Worm (Caenorhabditis elegans) whole organism, L4/young adult: ENCODE measurements around the gene T28A11.13.

Experiments used
- W03F9.2 ChIP-seq: fragments of 150-350 bp; optimal IDR thresholded peaks from 2 replicates; lab custom pipeline; 2014; ENCODE audit warnings: missing biosample characterization, missing genetic modification characterization
- dao-5 ChIP-seq: sonication (generic microtip); optimal IDR thresholded peaks from 2 replicates; lab custom pipeline; 2016; ENCODE audit warnings: missing genotype, missing genetic modification characterization, moderate library complexity, missing compliant biosample characterization
- him-1 ChIP-seq: sonication (generic microtip); optimal IDR thresholded peaks from 2 replicates; lab custom pipeline; 2016; ENCODE audit warnings: missing genotype, missing genetic modification reagents, missing genetic modification characterization, missing compliant biosample characterization

The T28A11.13 gene

ce11 chrV:3242984-3243383 is 7.1 kb downstream of the T28A11.13 start, which contains the start of gene gst-23:
TSS of gene gst-23 (plus strand) at chrV:3243284.
- TF ChIP-seq him-1 (tag; lab: Kevin White, UChicago) (no peak), W03F9.2 (tag; lab: Kevin White, UChicago) (no peak), dao-5 (no peak)

- TF ChIP-seq W03F9.2 (tag; lab: Kevin White, UChicago) (no peak), dao-5 (no peak), him-1 (tag; lab: Kevin White, UChicago) (no peak)
These were observed 8.9 kb downstream of the T28A11.13 start, which contains the start of gene srj-11 for ce11 chrV:3241175-3241574. TSS of gene srj-11 (plus strand) at chrV:3241424.

ce11 chrV:3236610-3237009 is 13.4 kb downstream of the T28A11.13 start, which contains the start of the genes K08D9.9 and str-16:
TSS of gene K08D9.9 (minus strand) at chrV:3236710.
TSS of gene str-16 (plus strand) at chrV:3236875.
- TF ChIP-seq dao-5: no peak
- no peak for TF ChIP-seq W03F9.2 (tag; lab: Kevin White, UChicago)
- TF ChIP-seq him-1 (tag; lab: Kevin White, UChicago): no peak

ce11 chrV:3234887-3235286 is 15.2 kb downstream of the T28A11.13 start, which contains the start of gene K08D9.6:
TSS of gene K08D9.6 (minus strand) at chrV:3234987.
- TF ChIP-seq him-1 (tag; lab: Kevin White, UChicago) (no peak), W03F9.2 (tag; lab: Kevin White, UChicago) (no peak), dao-5 (no peak)

ce11 chrV:3230597-3230996 is 19.5 kb downstream of the T28A11.13 start, which contains the start of gene K08D9.10:
TSS of gene K08D9.10 (plus strand) at chrV:3230897.
- no peak for TF ChIP-seq dao-5
- no peak for TF ChIP-seq W03F9.2 (tag; lab: Kevin White, UChicago)
- TF ChIP-seq him-1 (tag; lab: Kevin White, UChicago): no peak

- TF ChIP-seq dao-5 (no peak), W03F9.2 (tag; lab: Kevin White, UChicago) (no peak), him-1 (tag; lab: Kevin White, UChicago) (no peak)
These were observed 19.9 kb downstream of the T28A11.13 start for ce11 chrV:3230150-3230549.

ce11 chrV:3227373-3227772 is 22.7 kb downstream of the T28A11.13 start, which contains the start of gene K08D9.2:
TSS of gene K08D9.2 (plus strand) at chrV:3227673.
- TF ChIP-seq him-1 (tag; lab: Kevin White, UChicago) (no peak), dao-5 (no peak), W03F9.2 (tag; lab: Kevin White, UChicago) (no peak)

- no peak for TF ChIP-seq dao-5
- no peak for TF ChIP-seq him-1 (tag; lab: Kevin White, UChicago)
- TF ChIP-seq W03F9.2 (tag; lab: Kevin White, UChicago): no peak
These were observed 31.4 kb downstream of the T28A11.13 start for ce11 chrV:3218604-3219003.

- TF ChIP-seq dao-5 (no peak), him-1 (tag; lab: Kevin White, UChicago) (no peak), W03F9.2 (tag; lab: Kevin White, UChicago) (no peak)
These were observed 39.9 kb downstream of the T28A11.13 start, which contains the start of gene apx-1 for ce11 chrV:3210147-3210546. TSS of gene apx-1 (plus strand) at chrV:3210196.

- TF ChIP-seq him-1 (tag; lab: Kevin White, UChicago) (no peak), W03F9.2 (tag; lab: Kevin White, UChicago) (no peak), dao-5 (no peak)
These were observed 41.1 kb downstream of the T28A11.13 start for ce11 chrV:3208940-3209339.

ce11 chrV:3204433-3204832 is 45.6 kb downstream of the T28A11.13 start:
- TF ChIP-seq W03F9.2 (tag; lab: Kevin White, UChicago): no peak
- no peak for TF ChIP-seq dao-5
- TF ChIP-seq him-1 (tag; lab: Kevin White, UChicago): no peak

- TF ChIP-seq him-1 (tag; lab: Kevin White, UChicago) (no peak), dao-5 (no peak), W03F9.2 (tag; lab: Kevin White, UChicago) (no peak)
These were observed 49.7 kb downstream of the T28A11.13 start, which contains the start of gene K08D9.4 for ce11 chrV:3200323-3200722. TSS of gene K08D9.4 (minus strand) at chrV:3200423.
